Worm (Caenorhabditis elegans): ENCODE results near the gene srh-237.

srh-237 gene

ce11 chrV:17089931-17090429, at the start of gene srh-237:
Gene srh-237, plus strand, starts transcription at chrV:17090379.
- TF ChIP-seq elt-2 (tag; optimal IDR thresholded peaks at IDR 0.05) (peak; percentile 79), R02D3.7 (tag; optimal IDR thresholded peaks at IDR 0.05) (no peak), sea-2 (GFP tag; optimal IDR thresholded peaks at IDR 0.05) (no peak), lin-15B (tag; optimal IDR thresholded peaks at IDR 0.05) (no peak), daf-12 (tag; optimal IDR thresholded peaks at IDR 0.05) (no peak), nhr-28 (tag; optimal IDR thresholded peaks at IDR 0.05) (no peak), skn-1 (tag; optimal IDR thresholded peaks at IDR 0.05) (peak; percentile 35), pqm-1 (tag; optimal IDR thresholded peaks at IDR 0.05) (peak; percentile 80), nhr-237 (tag; optimal IDR thresholded peaks at IDR 0.05) (no peak)

ce11 chrV:17042263-17042662, 47.9 kb upstream of the srh-237 start, which contains the start of gene hpo-33:
Gene hpo-33, plus strand, starts transcription at chrV:17042563.
- no peak for TF ChIP-seq ztf-11 (tag; optimal IDR thresholded peaks at IDR 0.05)
- no peak for TF ChIP-seq elt-1 (tag; optimal IDR thresholded peaks at IDR 0.05)
- no peak for TF ChIP-seq lin-39 (tag; optimal IDR thresholded peaks at IDR 0.05)
- TF ChIP-seq nhr-67 (tag; optimal IDR thresholded peaks at IDR 0.05) = no peak
- no peak for TF ChIP-seq pha-4 (tag; optimal IDR thresholded peaks at IDR 0.05)
- TF ChIP-seq ztf-4 (tag; optimal IDR thresholded peaks at IDR 0.05) = no peak
- no peak for TF ChIP-seq nhr-28 (tag; optimal IDR thresholded peaks at IDR 0.05)
- TF ChIP-seq egl-27 (tag; optimal IDR thresholded peaks at IDR 0.05) = no peak
- TF ChIP-seq ceh-9 (tag; optimal IDR thresholded peaks at IDR 0.05) = no peak
- no peak for TF ChIP-seq skn-1 (tag; optimal IDR thresholded peaks at IDR 0.05)
- TF ChIP-seq egl-5 (tag; optimal IDR thresholded peaks at IDR 0.05) = no peak
- TF ChIP-seq sea-2 (GFP tag; optimal IDR thresholded peaks at IDR 0.05) = no peak
- TF ChIP-seq hmg-11 (tag; optimal IDR thresholded peaks at IDR 0.05) = no peak

- TF ChIP-seq nhr-28 (tag; optimal IDR thresholded peaks at IDR 0.05) (no peak), nhr-25 (tag; optimal IDR thresholded peaks at IDR 0.05) (no peak), snpc-4 (tag; optimal IDR thresholded peaks at IDR 0.05) (no peak), ztf-11 (tag; optimal IDR thresholded peaks at IDR 0.05) (no peak), lin-39 (tag; optimal IDR thresholded peaks at IDR 0.05) (no peak), ceh-28 (tag; optimal IDR thresholded peaks at IDR 0.05) (no peak), nhr-23 (tag; optimal IDR thresholded peaks at IDR 0.05) (no peak), ceh-82 (tag; optimal IDR thresholded peaks at IDR 0.05) (no peak), sea-2 (GFP tag; optimal IDR thresholded peaks at IDR 0.05) (no peak), pqm-1 (tag; optimal IDR thresholded peaks at IDR 0.05) (no peak), lin-15B (tag; optimal IDR thresholded peaks at IDR 0.05) (no peak), ZK546.5 (tag; optimal IDR thresholded peaks at IDR 0.05) (no peak), egl-27 (tag; optimal IDR thresholded peaks at IDR 0.05) (no peak), nfya-1 (tag; optimal IDR thresholded peaks at IDR 0.05; ENCODE audit: insufficient read depth) (no peak), unc-39 (tag; optimal IDR thresholded peaks at IDR 0.05) (no peak), mdl-1 (tag; optimal IDR thresholded peaks at IDR 0.05) (no peak)
Observed at ce11 chrV:17044500-17044899, 45.7 kb upstream of the srh-237 start, which contains the start of gene F28B1.2. Gene F28B1.2, plus strand, starts transcription at chrV:17044800.

- TF ChIP-seq ceh-28 (tag; optimal IDR thresholded peaks at IDR 0.05) (no peak), daf-12 (tag; optimal IDR thresholded peaks at IDR 0.05) (no peak), R02D3.7 (tag; optimal IDR thresholded peaks at IDR 0.05) (no peak), jun-1 (tag; optimal IDR thresholded peaks at IDR 0.05) (no peak), nhr-237 (tag; optimal IDR thresholded peaks at IDR 0.05) (no peak), nhr-28 (tag; optimal IDR thresholded peaks at IDR 0.05) (no peak), nhr-23 (tag; optimal IDR thresholded peaks at IDR 0.05) (no peak), sea-2 (GFP tag; optimal IDR thresholded peaks at IDR 0.05) (no peak), nhr-67 (tag; optimal IDR thresholded peaks at IDR 0.05) (no peak), ceh-16 (tag; optimal IDR thresholded peaks at IDR 0.05) (no peak), unc-39 (tag; optimal IDR thresholded peaks at IDR 0.05) (no peak), nfya-1 (tag; optimal IDR thresholded peaks at IDR 0.05; ENCODE audit: insufficient read depth) (no peak), skn-1 (tag; optimal IDR thresholded peaks at IDR 0.05) (no peak), egl-5 (tag; optimal IDR thresholded peaks at IDR 0.05) (no peak), fkh-2 (tag; optimal IDR thresholded peaks at IDR 0.05) (no peak), unc-62 (GFP tag; optimal IDR thresholded peaks at IDR 0.05) (no peak), nhr-76 (tag; optimal IDR thresholded peaks at IDR 0.05) (no peak), elt-1 (tag; optimal IDR thresholded peaks at IDR 0.05) (no peak)
Observed at ce11 chrV:17059987-17060386, 30.2 kb upstream of the srh-237 start, which contains the start of gene sri-66. Gene sri-66, plus strand, starts transcription at chrV:17060287.

- TF ChIP-seq nhr-12 (tag; optimal IDR thresholded peaks at IDR 0.05) (no peak), pqm-1 (tag; optimal IDR thresholded peaks at IDR 0.05) (no peak), snpc-4 (tag; optimal IDR thresholded peaks at IDR 0.05) (no peak), elt-1 (tag; optimal IDR thresholded peaks at IDR 0.05) (no peak), egl-27 (tag; optimal IDR thresholded peaks at IDR 0.05) (no peak), zag-1 (tag; optimal IDR thresholded peaks at IDR 0.05) (no peak), mml-1 (tag; optimal IDR thresholded peaks at IDR 0.05) (no peak), elt-3 (tag; optimal IDR thresholded peaks at IDR 0.05) (no peak), hmg-11 (tag; optimal IDR thresholded peaks at IDR 0.05) (no peak), unc-62 (GFP tag; optimal IDR thresholded peaks at IDR 0.05) (no peak), ztf-11 (tag; optimal IDR thresholded peaks at IDR 0.05) (no peak), ama-1 (optimal IDR thresholded peaks at IDR 0.05) (no peak), pha-4 (tag; optimal IDR thresholded peaks at IDR 0.05) (no peak), nhr-43 (tag; optimal IDR thresholded peaks at IDR 0.05; ENCODE audit: poor library complexity, severe bottlenecking) (no peak)
Observed at ce11 chrV:17061585-17061984, 28.6 kb upstream of the srh-237 start, which contains the start of gene F28B1.9. Gene F28B1.9, plus strand, starts transcription at chrV:17061885.

Measured in whole organism, L3 larva.